Fruit fly (Drosophila melanogaster) whole organism, embryonic: ENCODE measurements around the gene Cyp28d2.

Source experiments
- B-H1 ChIP-seq: fragments of 200-800 bp; sonication (Bioruptor generic); IDR thresholded peaks from 3 replicates; pipeline ENCODE4 v1.3.6; 2022; ENCODE audit warnings: missing biosample characterization, missing genetic modification characterization
- BtbVII ChIP-seq: fragments of 200-800 bp; sonication (Bioruptor generic); optimal IDR thresholded peaks from 3 replicates; lab custom pipeline; 2017; ENCODE audit warnings: missing biosample characterization, mild to moderate bottlenecking, missing genetic modification characterization
- CG1024 ChIP-seq: fragments of 200-800 bp; sonication (Bioruptor generic); IDR thresholded peaks from 2 replicates; pipeline ENCODE4 v1.3.6; 2022; ENCODE audit warnings: missing biosample characterization, missing genetic modification characterization
- CG13123 ChIP-seq: fragments of 200-800 bp; sonication (Bioruptor generic); optimal IDR thresholded peaks from 2 replicates; lab custom pipeline; 2016; ENCODE audit warnings: missing biosample characterization, missing genetic modification characterization
- CG15514 ChIP-seq: fragments of 200-800 bp; sonication (Bioruptor generic); optimal IDR thresholded peaks from 3 replicates; lab custom pipeline; 2017; ENCODE audit warnings: missing biosample characterization, missing genetic modification characterization, mild to moderate bottlenecking, moderate library complexity, missing genetic modification reagents
- CG15696 ChIP-seq: fragments of 200-800 bp; sonication (Bioruptor generic); optimal IDR thresholded peaks from 2 replicates; lab custom pipeline; 2019; ENCODE audit warnings: missing biosample characterization, mild to moderate bottlenecking, missing genetic modification characterization, moderate library complexity
- CG2199 ChIP-seq: fragments of 200-800 bp; sonication (Bioruptor generic); IDR thresholded peaks from 3 replicates; pipeline ENCODE4 v1.3.6; 2022; ENCODE audit warnings: missing biosample characterization, missing genetic modification characterization
- CG32767 ChIP-seq: fragments of 200-800 bp; sonication (Bioruptor generic); IDR thresholded peaks from 2 replicates; pipeline ENCODE4 v1.3.6; 2022; ENCODE audit warnings: missing biosample characterization, missing genetic modification characterization
- CG34224 ChIP-seq: fragments of 200-800 bp; sonication (Bioruptor generic); IDR thresholded peaks from 3 replicates; pipeline ENCODE4 v1.3.6; 2022; ENCODE audit warnings: missing biosample characterization, missing genetic modification characterization; ENCODE audit not compliant: partially characterized antibody
- CG3847 ChIP-seq: fragments of 200-800 bp; sonication (Bioruptor generic); IDR thresholded peaks from 2 replicates; pipeline ENCODE4 v1.3.6; 2022; ENCODE audit warnings: missing biosample characterization, missing genetic modification characterization
- CG8089 ChIP-seq: fragments of 200-800 bp; sonication (Bioruptor generic); optimal IDR thresholded peaks from 3 replicates; lab custom pipeline; 2016; ENCODE audit warnings: missing biosample characterization, missing genetic modification characterization
- CG8388 ChIP-seq: fragments of 200-800 bp; sonication (Bioruptor generic); optimal IDR thresholded peaks from 2 replicates; lab custom pipeline; 2019; ENCODE audit warnings: missing biosample characterization, mild to moderate bottlenecking, missing genetic modification characterization, moderate library complexity
- Dek ChIP-seq: fragments of 200-800 bp; sonication (Bioruptor generic); optimal IDR thresholded peaks from 3 replicates; lab custom pipeline; 2019; ENCODE audit warnings: missing biosample characterization, mild to moderate bottlenecking, missing genetic modification characterization, moderate library complexity
- Dll ChIP-seq: fragments of 200-800 bp; sonication (Bioruptor generic); IDR thresholded peaks from 4 replicates; pipeline ENCODE4 v1.3.6; 2022; ENCODE audit warnings: missing biosample characterization, missing genetic modification characterization; ENCODE audit not compliant: partially characterized antibody
- Dp ChIP-seq: fragments of 200-800 bp; sonication (Bioruptor generic); optimal IDR thresholded peaks from 2 replicates; lab custom pipeline; 2018; ENCODE audit warnings: missing biosample characterization, mild to moderate bottlenecking, missing genetic modification characterization, moderate library complexity
- Fer1 ChIP-seq: fragments of 200-800 bp; sonication (Bioruptor generic); optimal IDR thresholded peaks from 2 replicates; lab custom pipeline; 2017; ENCODE audit warnings: missing biosample characterization, mild to moderate bottlenecking, missing genetic modification characterization
- HLH3B ChIP-seq: fragments of 200-800 bp; sonication (Bioruptor generic); IDR thresholded peaks from 2 replicates; pipeline ENCODE4 v1.3.6; 2022; ENCODE audit warnings: missing biosample characterization, missing genetic modification characterization
- HLH54F ChIP-seq: fragments of 200-800 bp; sonication (Bioruptor generic); optimal IDR thresholded peaks from 3 replicates; lab custom pipeline; 2016; ENCODE audit warnings: missing biosample characterization, missing genetic modification characterization
- Hr39 ChIP-seq: fragments of >200 bp; optimal IDR thresholded peaks from 2 replicates; lab custom pipeline; 2017
- Myb ChIP-seq: fragments of 200-800 bp; sonication (Bioruptor generic); optimal IDR thresholded peaks from 2 replicates; lab custom pipeline; 2016; ENCODE audit warnings: missing biosample characterization, missing genetic modification characterization
- Pdp1 ChIP-seq, 2 experiments: fragments of 200-800 bp; sonication (Bioruptor generic); optimal IDR thresholded peaks; 3 replicates each; lab custom pipeline; 2016; ENCODE audit warnings: missing biosample characterization in 2 of 2, missing genetic modification characterization in 2 of 2, mild to moderate bottlenecking in 1 of 2, moderate library complexity in 1 of 2
- Ptx1 ChIP-seq: fragments of 200-800 bp; sonication (Bioruptor generic); IDR thresholded peaks from 2 replicates; pipeline ENCODE4 v1.3.6; 2022; ENCODE audit warnings: missing biosample characterization, missing genetic modification characterization
- Rx ChIP-seq: fragments of 200-800 bp; sonication (Bioruptor generic); IDR thresholded peaks from 2 replicates; pipeline ENCODE4 v1.3.6; 2022; ENCODE audit warnings: missing biosample characterization, missing genetic modification characterization
- Side ChIP-seq: fragments of 200-800 bp; sonication (Bioruptor generic); optimal IDR thresholded peaks from 2 replicates; lab custom pipeline; 2016; ENCODE audit warnings: missing biosample characterization, missing genetic modification characterization
- al ChIP-seq: fragments of 200-800 bp; sonication (Bioruptor generic); IDR thresholded peaks from 2 replicates; pipeline ENCODE4 v1.3.6; 2022; ENCODE audit warnings: missing biosample characterization, missing genetic modification characterization
- ash1 ChIP-seq: fragments of 200-800 bp; sonication (Bioruptor generic); optimal IDR thresholded peaks from 2 replicates; lab custom pipeline; 2018; ENCODE audit warnings: missing biosample characterization, mild to moderate bottlenecking, missing genetic modification characterization
- bsh ChIP-seq, 2 experiments: fragments of 200-800 bp; sonication (Bioruptor generic); optimal IDR thresholded peaks; 2 replicates each; lab custom pipeline; 2017 to 2018; ENCODE audit warnings: mild to moderate bottlenecking in 2 of 2, missing biosample characterization in 2 of 2, missing genetic modification characterization in 2 of 2, moderate library complexity in 1 of 2
- cg ChIP-seq: fragments of 200-800 bp; sonication (Bioruptor generic); optimal IDR thresholded peaks from 3 replicates; lab custom pipeline; 2019; ENCODE audit warnings: missing biosample characterization, mild to moderate bottlenecking, missing genetic modification characterization, moderate library complexity
- chn ChIP-seq: fragments of 200-800 bp; sonication (Bioruptor generic); optimal IDR thresholded peaks from 2 replicates; lab custom pipeline; 2016; ENCODE audit warnings: missing biosample characterization, missing genetic modification characterization
- dmrt11E ChIP-seq: fragments of 200-800 bp; sonication (Bioruptor generic); optimal IDR thresholded peaks from 3 replicates; lab custom pipeline; 2018; ENCODE audit warnings: missing biosample characterization, mild to moderate bottlenecking, missing genetic modification characterization, moderate library complexity
- eyg ChIP-seq: fragments of 200-800 bp; sonication (Bioruptor generic); optimal IDR thresholded peaks from 3 replicates; lab custom pipeline; 2016; ENCODE audit warnings: missing biosample characterization, missing genetic modification characterization
- grn ChIP-seq: fragments of 200-800 bp; sonication (Bioruptor generic); optimal IDR thresholded peaks from 3 replicates; lab custom pipeline; 2017; ENCODE audit warnings: missing biosample characterization, missing genetic modification characterization
- kni ChIP-seq: fragments of 200-800 bp; sonication (Bioruptor generic); optimal IDR thresholded peaks from 3 replicates; lab custom pipeline; 2017; ENCODE audit warnings: mild to moderate bottlenecking, missing biosample characterization, missing genetic modification reagents, missing genetic modification characterization
- nau ChIP-seq: fragments of 200-800 bp; sonication (Bioruptor generic); optimal IDR thresholded peaks from 3 replicates; lab custom pipeline; 2017; ENCODE audit warnings: missing biosample characterization, mild to moderate bottlenecking, missing genetic modification characterization, missing genetic modification reagents
- odd ChIP-seq: fragments of 200-800 bp; sonication (Bioruptor generic); optimal IDR thresholded peaks from 2 replicates; lab custom pipeline; 2017; ENCODE audit warnings: missing biosample characterization, mild to moderate bottlenecking, missing genetic modification characterization
- pb ChIP-seq: fragments of 200-800 bp; sonication (Bioruptor generic); optimal IDR thresholded peaks from 3 replicates; lab custom pipeline; 2016; ENCODE audit warnings: missing biosample characterization, missing genetic modification characterization
- so ChIP-seq: fragments of 200-800 bp; sonication (Bioruptor generic); IDR thresholded peaks from 3 replicates; pipeline ENCODE4 v1.3.6; 2022; ENCODE audit warnings: missing biosample characterization, missing genetic modification characterization
- toy ChIP-seq: fragments of 200-800 bp; sonication (Bioruptor generic); IDR thresholded peaks from 2 replicates; pipeline ENCODE4 v1.3.6; 2022; ENCODE audit warnings: missing biosample characterization, missing genetic modification characterization
- trem ChIP-seq: fragments of 200-800 bp; optimal IDR thresholded peaks from 3 replicates; lab custom pipeline; 2019; ENCODE audit warnings: missing biosample characterization, mild to moderate bottlenecking, missing genetic modification characterization, moderate library complexity
- twi ChIP-seq: fragments of 200-800 bp; optimal IDR thresholded peaks from 2 replicates; lab custom pipeline; 2019; ENCODE audit warnings: missing biosample characterization, mild to moderate bottlenecking, missing genetic modification characterization, moderate library complexity
- unc-4 ChIP-seq: fragments of 200-800 bp; sonication (Bioruptor generic); IDR thresholded peaks from 2 replicates; pipeline ENCODE4 v1.3.6; 2022; ENCODE audit warnings: missing biosample characterization, missing genetic modification characterization; ENCODE audit not compliant: partially characterized antibody
- zfh1 ChIP-seq: fragments of 200-800 bp; sonication (Bioruptor generic); IDR thresholded peaks from 3 replicates; pipeline ENCODE4 v1.3.6; 2022; ENCODE audit warnings: missing biosample characterization, missing genetic modification characterization

Gene Cyp28d2

dm6 chr2L:5247384-5247783 is 40.3 kb downstream of the Cyp28d2 start (continued):
- TF ChIP-seq toy (GFP tag; lab: Robert Waterston, UW) = no peak
- TF ChIP-seq Dll = peak; percentile 29; the same call in 1 of the 4 replicates
- no peak for TF ChIP-seq Dek
- TF ChIP-seq Dp (GFP tag; lab: Kevin White, UChicago) = no peak
- TF ChIP-seq CG15514 = no peak
- no peak for TF ChIP-seq eyg (GFP tag; lab: Kevin White, UChicago)
- no peak for TF ChIP-seq twi
- no peak for TF ChIP-seq CG15696 (tag; lab: Kevin White, UChicago)
- no peak for TF ChIP-seq ash1 (GFP tag; lab: Kevin White, UChicago)
- no peak for TF ChIP-seq trem
- TF ChIP-seq Side (GFP tag; lab: Kevin White, UChicago) = no peak
- TF ChIP-seq Myb = no peak
- peak; percentile 7 for TF ChIP-seq odd (GFP tag; lab: Kevin White, UChicago)
- no peak for TF ChIP-seq unc-4 (GFP tag; lab: Robert Waterston, UW)
- TF ChIP-seq pb (GFP tag; lab: Kevin White, UChicago) = no peak
- peak; percentile 9 for TF ChIP-seq CG8388
- no peak for TF ChIP-seq Rx (GFP tag; lab: Robert Waterston, UW)
- no peak for TF ChIP-seq al
- peak; percentile 27 for TF ChIP-seq dmrt11E (tag; lab: Kevin White, UChicago)
- TF ChIP-seq chn (GFP tag; lab: Kevin White, UChicago) = no peak
- no peak for TF ChIP-seq B-H1 (GFP tag; lab: Robert Waterston, UW)
- TF ChIP-seq bsh (GFP tag; optimal IDR thresholded peaks at IDR 0.05; lab: Kevin White, UChicago) = no peak
- no peak for TF ChIP-seq Hr39 (lab: Kevin White, UChicago)
- no peak for TF ChIP-seq CG13123 (GFP tag; lab: Kevin White, UChicago)
- no peak for TF ChIP-seq so (GFP tag; lab: Robert Waterston, UW)
- no peak for TF ChIP-seq CG34224 (GFP tag; lab: Robert Waterston, UW)
- no peak for TF ChIP-seq CG3847 (GFP tag; lab: Robert Waterston, UW)
- no peak for TF ChIP-seq HLH3B (GFP tag; lab: Robert Waterston, UW)
- no peak for TF ChIP-seq HLH54F
- no peak for TF ChIP-seq Ptx1 (GFP tag; lab: Robert Waterston, UW)
- peak; percentile 35; the same call in 1 of the 3 replicates for TF ChIP-seq zfh1
- no peak for TF ChIP-seq Pdp1 (GFP tag; optimal IDR thresholded peaks at IDR 0.05; lab: Kevin White, UChicago)
- TF ChIP-seq CG2199 (GFP tag; lab: Robert Waterston, UW) = peak; percentile 48; the same call in 1 of the 3 replicates
- no peak for TF ChIP-seq Fer1 (GFP tag; lab: Kevin White, UChicago)
- TF ChIP-seq grn (GFP tag; lab: Kevin White, UChicago) = peak; percentile 98
- TF ChIP-seq CG1024 (GFP tag; lab: Robert Waterston, UW) = no peak
- no peak for TF ChIP-seq CG8089 (GFP tag; lab: Kevin White, UChicago)

dm6 chr2L:5247812-5248211 is 40.7 kb downstream of the Cyp28d2 start:
- TF ChIP-seq BtbVII (GFP tag; lab: Kevin White, UChicago) (no peak), CG32767 (GFP tag; lab: Robert Waterston, UW) (0 out of 2 replicates have a peak, but pooled peaks have one; percentile 16), cg (GFP tag; lab: Kevin White, UChicago) (peak; percentile 58), kni (GFP tag; lab: Kevin White, UChicago) (peak; percentile 84), nau (GFP tag; lab: Kevin White, UChicago) (peak; percentile 53)
